Worm (Caenorhabditis elegans): ENCODE data around the gene sec-15.

- TF ChIP-seq ces-1 (GFP tag; optimal IDR thresholded peaks at IDR 0.05): no peak
- no peak for TF ChIP-seq nhr-28 (tag; optimal IDR thresholded peaks at IDR 0.05)
- no peak for TF ChIP-seq elt-1 (tag; optimal IDR thresholded peaks at IDR 0.05; ENCODE audit: borderline replicate concordance, insufficient read depth)
- TF ChIP-seq snpc-4 (tag; optimal IDR thresholded peaks at IDR 0.05): no peak
- TF ChIP-seq sem-2 (GFP tag; optimal IDR thresholded peaks at IDR 0.05): no peak
- TF ChIP-seq drap-1 (GFP tag; optimal IDR thresholded peaks at IDR 0.05): no peak
- TF ChIP-seq ceh-83 (GFP tag; optimal IDR thresholded peaks at IDR 0.05): no peak
- no peak for TF ChIP-seq ztf-11 (tag; optimal IDR thresholded peaks at IDR 0.05)
- TF ChIP-seq nhr-237 (tag; optimal IDR thresholded peaks at IDR 0.05): no peak
These were observed 40.4 kb upstream of the sec-15 start for ce11 chrX:8875867-8876266.
